Worm (Caenorhabditis elegans): ENCODE measurements around the gene lge-1.

- TF ChIP-seq unc-62 (GFP tag; optimal IDR thresholded peaks at IDR 0.05) (no peak), snpc-4 (tag; optimal IDR thresholded peaks at IDR 0.05) (no peak), pha-4 (tag; optimal IDR thresholded peaks at IDR 0.05) (no peak), unc-120 (tag; optimal IDR thresholded peaks at IDR 0.05; ENCODE audit: poor library complexity, severe bottlenecking) (no peak), nhr-28 (tag; optimal IDR thresholded peaks at IDR 0.05) (no peak), nhr-237 (tag; optimal IDR thresholded peaks at IDR 0.05) (no peak), mab-5 (tag; optimal IDR thresholded peaks at IDR 0.05) (no peak), ces-1 (GFP tag; optimal IDR thresholded peaks at IDR 0.05) (no peak), lsy-2 (tag; optimal IDR thresholded peaks at IDR 0.05) (no peak)
These were observed 15.2 kb upstream of the lge-1 start, which contains the start of gene K09C8.7 for ce11 chrX:10951168-10951567.
